Worm (Caenorhabditis elegans) whole organism, L4 larva: ENCODE data around the gene pyr-1.

ENCODE experiments used
- ZK546.5 ChIP-seq, 2 experiments: sonication (generic microtip); optimal IDR thresholded peaks; 2 replicates each; lab custom pipeline; 2017; ENCODE audit warnings: missing biosample characterization in 2 of 2, missing genetic modification characterization in 2 of 2
- aly-2 ChIP-seq: sonication (generic microtip); optimal IDR thresholded peaks from 2 replicates; lab custom pipeline; 2018; ENCODE audit warnings: missing biosample characterization, missing genetic modification characterization
- ama-1 ChIP-seq: fragments of 150-350 bp; optimal IDR thresholded peaks from 2 replicates; lab custom pipeline; 2014; ENCODE audit warnings: inconsistent platforms, mixed read lengths
- dmd-8 ChIP-seq: fragments of 200-800 bp; sonication (Bioruptor generic); IDR thresholded peaks from 2 replicates; pipeline ENCODE4 v1.3.6; 2022; ENCODE audit warnings: missing genetic modification characterization, missing compliant biosample characterization
- lin-15B ChIP-seq: fragments of 150-350 bp; sonication (generic microtip); optimal IDR thresholded peaks from 3 replicates; lab custom pipeline; 2014; ENCODE audit warnings: missing biosample characterization, missing genetic modification characterization
- nhr-237 ChIP-seq: sonication (generic microtip); optimal IDR thresholded peaks from 2 replicates; lab custom pipeline; 2017; ENCODE audit warnings: missing biosample characterization, missing genetic modification characterization
- saeg-2 ChIP-seq: fragments of 200-800 bp; sonication (Bioruptor generic); IDR thresholded peaks from 2 replicates; pipeline ENCODE4 v1.3.6; 2022; ENCODE audit warnings: missing genetic modification reagents, missing genetic modification characterization, missing compliant biosample characterization
- skn-1 ChIP-seq: fragments of 150-350 bp; optimal IDR thresholded peaks from 2 replicates; lab custom pipeline; 2014; ENCODE audit warnings: missing biosample characterization, missing genetic modification characterization
- snpc-4 ChIP-seq: fragments of 150-350 bp; optimal IDR thresholded peaks from 2 replicates; lab custom pipeline; 2014; ENCODE audit warnings: missing biosample characterization, missing genetic modification characterization
- vab-7 ChIP-seq: fragments of 200-800 bp; sonication (Bioruptor generic); IDR thresholded peaks from 2 replicates; pipeline ENCODE4 v1.3.6; 2022; ENCODE audit warnings: missing genetic modification reagents, missing genetic modification characterization, missing compliant biosample characterization

- TF ChIP-seq snpc-4 (tag; lab: Kevin White, UChicago) (no peak), vab-7 (GFP tag; lab: Robert Waterston, UW) (no peak), aly-2 (tag; lab: Kevin White, UChicago) (no peak), ama-1 (lab: Kevin White, UChicago) (no peak), ZK546.5 (tag; optimal IDR thresholded peaks at IDR 0.05; lab: Kevin White, UChicago) (no peak), dmd-8 (GFP tag; lab: Robert Waterston, UW) (no peak), skn-1 (tag; lab: Kevin White, UChicago) (no peak), lin-15B (tag; lab: Kevin White, UChicago) (no peak), nhr-237 (tag; lab: Kevin White, UChicago) (no peak), saeg-2 (GFP tag; lab: Robert Waterston, UW) (no peak)
Observed at ce11 chrII:8610585-8610984, 40.3 kb upstream of the pyr-1 start.
